Worm (Caenorhabditis elegans): ENCODE measurements around the gene nspe-4.

ce11 chrII:12619288-12619687 is 7.0 kb downstream of the nspe-4 start, which contains the start of gene nspe-2:
- no peak for TF ChIP-seq ztf-11 (tag; optimal IDR thresholded peaks at IDR 0.05)
- no peak for TF ChIP-seq nhr-48 (tag; optimal IDR thresholded peaks at IDR 0.05)
- no peak for TF ChIP-seq Y48G9A.11 (GFP tag; IDR thresholded peaks at IDR 0.05)
- no peak for TF ChIP-seq daf-8 (GFP tag; IDR thresholded peaks at IDR 0.05)
- no peak for TF ChIP-seq egl-27 (tag; optimal IDR thresholded peaks at IDR 0.05)
- TF ChIP-seq ceh-28 (tag; optimal IDR thresholded peaks at IDR 0.05), result no peak
- no peak for TF ChIP-seq R02D3.7 (tag; optimal IDR thresholded peaks at IDR 0.05)
- TF ChIP-seq snpc-4 (tag; optimal IDR thresholded peaks at IDR 0.05), result no peak

Data from whole organism, L4 larva.